Fruit fly (Drosophila melanogaster) whole organism, wandering third instar larva: ENCODE measurements around the gene CG13403.

Experiments
- Abd-B ChIP-seq: fragments of >200 bp; optimal IDR thresholded peaks from 2 replicates; lab custom pipeline; 2017; ENCODE audit warnings: missing biosample characterization, missing genetic modification characterization
- CG32264 ChIP-seq: fragments of 200-800 bp; sonication (Bioruptor generic); optimal IDR thresholded peaks from 2 replicates; lab custom pipeline; 2016; ENCODE audit warnings: missing biosample characterization, missing genetic modification characterization
- CG9705 ChIP-seq: fragments of 200-800 bp; sonication (Bioruptor generic); optimal IDR thresholded peaks from 2 replicates; lab custom pipeline; 2018; ENCODE audit warnings: missing biosample characterization, mild to moderate bottlenecking, missing genetic modification characterization
- CrebA ChIP-seq: fragments of 200-800 bp; sonication (Bioruptor generic); optimal IDR thresholded peaks from 2 replicates; lab custom pipeline; 2016; ENCODE audit warnings: missing biosample characterization, mild to moderate bottlenecking, missing genetic modification characterization, borderline replicate concordance
- Dfd ChIP-seq: fragments of >200 bp; optimal IDR thresholded peaks from 2 replicates; lab custom pipeline; 2017; ENCODE audit warnings: missing biosample characterization, missing genetic modification characterization
- Dif ChIP-seq: fragments of 200-275, 200-300 bp; sonication (Bioruptor generic); optimal IDR thresholded peaks from 2 replicates; lab custom pipeline; 2018; ENCODE audit warnings: missing biosample characterization, missing genetic modification characterization; ENCODE audit not compliant: partially characterized antibody
- GATAd ChIP-seq: sonication (Bioruptor generic); optimal IDR thresholded peaks from 2 replicates; lab custom pipeline; 2016; ENCODE audit warnings: missing biosample characterization, missing genetic modification characterization
- HLH106 ChIP-seq: fragments of 200-800 bp; optimal IDR thresholded peaks from 3 replicates; lab custom pipeline; 2019; ENCODE audit warnings: missing biosample characterization, mild to moderate bottlenecking, missing genetic modification characterization, moderate library complexity
- Hr78 ChIP-seq: fragments of >200 bp; optimal IDR thresholded peaks from 2 replicates; lab custom pipeline; 2017; ENCODE audit warnings: missing biosample characterization, missing genetic modification characterization
- Hr83 ChIP-seq: fragments of 200-300 bp; sonication (Bioruptor generic); optimal IDR thresholded peaks from 2 replicates; lab custom pipeline; 2016; ENCODE audit warnings: missing biosample characterization, mild to moderate bottlenecking, missing genetic modification characterization, moderate library complexity; ENCODE audit not compliant: poor library complexity, severe bottlenecking
- Jra ChIP-seq: sonication (Bioruptor generic); optimal IDR thresholded peaks from 2 replicates; lab custom pipeline; 2016; ENCODE audit warnings: missing biosample characterization, missing genetic modification characterization
- Mio ChIP-seq: sonication (Bioruptor generic); optimal IDR thresholded peaks from 2 replicates; lab custom pipeline; 2016; ENCODE audit warnings: missing biosample characterization, missing genetic modification characterization
- Myc ChIP-seq: fragments of >200 bp; optimal IDR thresholded peaks from 2 replicates; lab custom pipeline; 2017
- OdsH ChIP-seq: fragments of 200-800 bp; sonication (Bioruptor generic); optimal IDR thresholded peaks from 2 replicates; lab custom pipeline; 2016; ENCODE audit warnings: missing biosample characterization, mild to moderate bottlenecking, missing genetic modification characterization
- Rel ChIP-seq, 2 experiments: fragments of 200-800 bp; sonication (Bioruptor generic) in 1 of 2; optimal IDR thresholded peaks; 2 replicates in 1 of 2; 3 replicates in 1 of 2; lab custom pipeline; 2016 to 2019; ENCODE audit warnings: mild to moderate bottlenecking in 2 of 2, missing biosample characterization in 2 of 2, missing genetic modification characterization in 2 of 2, moderate library complexity in 1 of 2
- Sp1 ChIP-seq: fragments of 200-800 bp; sonication (Bioruptor generic); optimal IDR thresholded peaks from 3 replicates; lab custom pipeline; 2019; ENCODE audit warnings: missing biosample characterization, mild to moderate bottlenecking, missing genetic modification characterization, moderate library complexity
- Vsx2 ChIP-seq: fragments of 200-300, 225-300 bp; sonication (Bioruptor generic); optimal IDR thresholded peaks from 2 replicates; lab custom pipeline; 2018; ENCODE audit warnings: missing biosample characterization, missing genetic modification characterization; ENCODE audit not compliant: partially characterized antibody
- br ChIP-seq: fragments of 200-800 bp; sonication (Bioruptor generic); optimal IDR thresholded peaks from 2 replicates; lab custom pipeline; 2016; ENCODE audit warnings: missing biosample characterization, missing genetic modification characterization
- brk ChIP-seq: fragments of 200-800 bp; sonication (Bioruptor generic); optimal IDR thresholded peaks from 2 replicates; lab custom pipeline; 2016; ENCODE audit warnings: missing biosample characterization, mild to moderate bottlenecking, missing genetic modification characterization
- dl ChIP-seq, 2 experiments: fragments of 175-275, 200-275 bp in 1 of 2; fragments of 200-275 bp in 1 of 2; sonication (Bioruptor generic); optimal IDR thresholded peaks; lab custom pipeline; 2018; ENCODE audit warnings: mild to moderate bottlenecking in 2 of 2, missing biosample characterization in 2 of 2, missing genetic modification characterization in 2 of 2, moderate library complexity in 2 of 2; ENCODE audit not compliant: partially characterized antibody in 2 of 2, insufficient read depth in 1 of 2
- dmrt93B ChIP-seq: fragments of 200-800 bp; sonication (Bioruptor generic); optimal IDR thresholded peaks from 2 replicates; lab custom pipeline; 2018; ENCODE audit warnings: missing biosample characterization, mild to moderate bottlenecking, missing genetic modification characterization
- dsf ChIP-seq: sonication (Bioruptor generic); optimal IDR thresholded peaks from 2 replicates; lab custom pipeline; 2016; ENCODE audit warnings: missing biosample characterization, missing genetic modification characterization, borderline replicate concordance
- ey ChIP-seq: fragments of 200-800 bp; sonication (Bioruptor generic); optimal IDR thresholded peaks from 2 replicates; lab custom pipeline; 2016; ENCODE audit warnings: missing biosample characterization, missing genetic modification characterization
- foxo ChIP-seq, 2 experiments: fragments of 200-800 bp; sonication (Bioruptor generic); optimal IDR thresholded peaks; 2 replicates in 1 of 2; 3 replicates in 1 of 2; lab custom pipeline; 2016 to 2017; ENCODE audit warnings: missing biosample characterization in 2 of 2, missing genetic modification characterization in 2 of 2
- fru ChIP-seq: fragments of 200-800 bp; sonication (Bioruptor generic); optimal IDR thresholded peaks from 3 replicates; lab custom pipeline; 2016; ENCODE audit warnings: missing biosample characterization, mild to moderate bottlenecking, missing genetic modification characterization
- h ChIP-seq: fragments of 200-800 bp; sonication (Bioruptor generic); optimal IDR thresholded peaks from 3 replicates; lab custom pipeline; 2016; ENCODE audit warnings: missing biosample characterization, mild to moderate bottlenecking, missing genetic modification characterization
- lola ChIP-seq: fragments of >200 bp; optimal IDR thresholded peaks from 2 replicates; lab custom pipeline; 2017; ENCODE audit warnings: missing biosample characterization, missing genetic modification characterization
- pan ChIP-seq: fragments of >200 bp; optimal IDR thresholded peaks from 2 replicates; lab custom pipeline; 2017
- psq ChIP-seq: fragments of 200-800 bp; sonication (Bioruptor generic); optimal IDR thresholded peaks from 3 replicates; lab custom pipeline; 2017; ENCODE audit warnings: missing biosample characterization, mild to moderate bottlenecking, missing genetic modification characterization, moderate library complexity
- rgr ChIP-seq: fragments of 200-800 bp; sonication (Bioruptor generic); optimal IDR thresholded peaks from 3 replicates; lab custom pipeline; 2016; ENCODE audit warnings: missing biosample characterization, mild to moderate bottlenecking, missing genetic modification characterization
- sage ChIP-seq: fragments of 200-800 bp; sonication (Bioruptor generic); optimal IDR thresholded peaks from 2 replicates; lab custom pipeline; 2016; ENCODE audit warnings: missing biosample characterization, mild to moderate bottlenecking, missing genetic modification characterization
- sv ChIP-seq: fragments of 200-800 bp; sonication (Bioruptor generic); optimal IDR thresholded peaks from 3 replicates; lab custom pipeline; 2016; ENCODE audit warnings: missing biosample characterization, missing genetic modification characterization
- tai ChIP-seq: sonication (Bioruptor generic); optimal IDR thresholded peaks from 2 replicates; lab custom pipeline; 2016; ENCODE audit warnings: missing biosample characterization, missing genetic modification characterization
- usp ChIP-seq: fragments of >200 bp; optimal IDR thresholded peaks from 2 replicates; lab custom pipeline; 2017; ENCODE audit warnings: missing biosample characterization, missing genetic modification characterization
- woc ChIP-seq: sonication (Bioruptor generic); optimal IDR thresholded peaks from 2 replicates; lab custom pipeline; 2016; ENCODE audit warnings: missing biosample characterization, mild to moderate bottlenecking, missing genetic modification characterization

The CG13403 gene

DNA sequence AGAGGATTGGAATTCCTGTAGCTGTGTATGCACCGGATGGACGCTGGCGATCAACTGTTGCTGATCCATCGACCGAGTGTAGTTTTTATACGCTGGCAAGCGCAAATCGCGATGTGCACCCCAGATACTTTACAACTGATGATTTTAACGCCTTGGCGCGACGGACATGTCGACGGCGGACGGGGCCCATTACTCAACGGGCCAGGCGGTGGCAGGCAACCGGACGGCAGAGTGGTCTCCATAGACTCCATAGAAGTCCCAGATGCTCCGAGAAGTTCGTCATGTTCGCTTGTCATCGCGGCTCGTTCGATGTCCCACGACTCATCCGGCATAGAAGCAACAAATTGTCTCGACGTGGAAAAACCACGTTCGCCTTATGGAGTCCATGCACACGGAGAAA is at the start of gene CG13403:
CG13403 (minus strand) TSS at position 101 of the 400 bp plus-strand sequence.
- TF ChIP-seq CG32264 (GFP tag; lab: Kevin White, UChicago), result no peak
- no peak for TF ChIP-seq OdsH
- no peak for TF ChIP-seq pan (lab: Kevin White, UChicago)
- TF ChIP-seq CrebA (GFP tag; lab: Kevin White, UChicago), result no peak
- no peak for TF ChIP-seq dl (GFP tag; optimal IDR thresholded peaks at IDR 0.05; lab: Kevin White, UChicago; ENCODE audit: insufficient read depth in 1 of 2, partially characterized antibody in 2 of 2)
- TF ChIP-seq GATAd (GFP tag; lab: Kevin White, UChicago), result no peak
- no peak for TF ChIP-seq sage (GFP tag; lab: Kevin White, UChicago)
- no peak for TF ChIP-seq Mio (GFP tag; lab: Kevin White, UChicago)
- no peak for TF ChIP-seq sv (GFP tag; lab: Kevin White, UChicago)
- no peak for TF ChIP-seq usp (GFP tag; lab: Kevin White, UChicago)
- no peak for TF ChIP-seq Abd-B
- no peak for TF ChIP-seq HLH106 (tag; lab: Kevin White, UChicago)

DNA sequence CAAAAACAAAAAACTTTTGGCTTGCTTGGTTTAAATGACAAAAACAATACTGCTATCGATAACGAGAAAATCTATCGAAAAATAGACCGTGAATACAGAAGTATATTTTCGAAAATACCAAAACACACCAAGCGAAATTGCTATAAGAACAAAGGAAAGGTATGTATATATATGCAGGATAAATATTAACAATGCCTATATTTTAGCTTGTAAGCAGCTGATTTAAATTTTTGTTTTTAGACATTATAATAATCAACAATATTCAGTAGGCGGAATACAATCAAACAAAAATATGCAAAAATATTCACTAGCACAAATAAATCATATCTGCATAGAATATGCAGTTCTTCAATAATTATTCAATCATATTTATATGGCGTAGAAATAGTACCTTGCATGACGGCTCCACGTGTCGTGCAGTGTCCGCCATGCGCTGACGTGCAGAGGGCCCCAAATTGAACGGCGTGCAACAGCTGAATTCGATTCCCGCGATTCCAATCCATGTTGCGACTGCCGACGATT is 46.1 kb upstream of the CG13403 start, which contains the start of the genes Fbxl4 and Dus2:
Fbxl4 (minus strand) TSS at position 51 of the 522 bp plus-strand sequence.
Dus2 (plus strand) TSS at position 116 of the 522 bp plus-strand sequence.
- TF ChIP-seq ey (GFP tag; lab: Kevin White, UChicago), result peak; percentile 88
- TF ChIP-seq Vsx2 (GFP tag; lab: Kevin White, UChicago), result peak; percentile 99
- peak; percentile 90 for TF ChIP-seq woc
- TF ChIP-seq Mio (GFP tag; lab: Kevin White, UChicago), result peak; percentile 27
- TF ChIP-seq sv (GFP tag; lab: Kevin White, UChicago), result peak; percentile 94
- TF ChIP-seq usp (GFP tag; lab: Kevin White, UChicago), result no peak
- peak in 1 of 2 experiments; percentile 68 for TF ChIP-seq dl (GFP tag; optimal IDR thresholded peaks at IDR 0.05; lab: Kevin White, UChicago; ENCODE audit: insufficient read depth in 1 of 2, partially characterized antibody in 2 of 2)
- TF ChIP-seq OdsH, result peak; percentile 77
- no peak for TF ChIP-seq Rel (GFP tag; optimal IDR thresholded peaks at IDR 0.05; lab: Kevin White, UChicago)
- TF ChIP-seq Rel (tag; optimal IDR thresholded peaks at IDR 0.05; lab: Kevin White, UChicago), result peak; percentile 56
- peak; percentile 46 for TF ChIP-seq Myc (lab: Kevin White, UChicago)
- no peak for TF ChIP-seq Dfd (GFP tag; lab: Kevin White, UChicago)
- TF ChIP-seq pan (lab: Kevin White, UChicago), result no peak
- no peak for TF ChIP-seq Hr78
- peak; percentile 85 for TF ChIP-seq br (GFP tag; lab: Kevin White, UChicago)
- peak; percentile 80 for TF ChIP-seq Jra (GFP tag; lab: Kevin White, UChicago)
- TF ChIP-seq h (GFP tag; lab: Kevin White, UChicago), result peak; percentile 89
- peak; percentile 71 for TF ChIP-seq GATAd (GFP tag; lab: Kevin White, UChicago)
- peak; percentile 92 for TF ChIP-seq fru
- TF ChIP-seq lola (GFP tag; lab: Kevin White, UChicago), result no peak
- TF ChIP-seq rgr (GFP tag; lab: Kevin White, UChicago), result peak; percentile 85
- peak in 1 of 2 experiments; percentile 94 for TF ChIP-seq foxo (GFP tag; optimal IDR thresholded peaks at IDR 0.05; lab: Kevin White, UChicago)
- TF ChIP-seq Sp1 (GFP tag; lab: Kevin White, UChicago), result peak; percentile 70
- peak; percentile 82 for TF ChIP-seq psq (GFP tag; lab: Kevin White, UChicago)
- TF ChIP-seq HLH106 (tag; lab: Kevin White, UChicago), result peak; percentile 89
- peak; percentile 62 for TF ChIP-seq CG32264 (GFP tag; lab: Kevin White, UChicago)
- peak; percentile 86 for TF ChIP-seq dmrt93B (GFP tag; lab: Kevin White, UChicago)
- peak; percentile 88 for TF ChIP-seq CG9705
- no peak for TF ChIP-seq Hr83 (GFP tag; lab: Kevin White, UChicago)
- peak; percentile 98 for TF ChIP-seq Dif (GFP tag; lab: Kevin White, UChicago)
- no peak for TF ChIP-seq sage (GFP tag; lab: Kevin White, UChicago)
- no peak for TF ChIP-seq tai (GFP tag; lab: Kevin White, UChicago)

DNA sequence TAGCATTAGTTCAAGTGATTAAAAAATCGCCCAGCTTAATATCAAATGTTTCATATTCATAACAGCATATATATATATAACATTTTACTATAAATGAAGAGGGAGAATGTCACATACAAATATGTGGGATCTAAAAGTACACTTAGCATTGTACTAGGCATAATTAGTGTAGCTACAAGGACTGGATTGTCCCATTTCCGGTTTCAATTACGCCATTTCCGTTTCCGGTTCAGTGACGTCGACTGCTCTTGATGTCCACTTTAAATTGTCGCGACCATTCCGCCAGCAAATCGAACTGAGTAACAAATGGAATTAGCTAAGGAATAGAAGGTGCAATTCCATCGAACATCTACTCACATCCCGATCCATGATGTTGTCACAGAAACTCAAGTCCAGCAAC is 42.6 kb upstream of the CG13403 start:
- TF ChIP-seq CrebA (GFP tag; lab: Kevin White, UChicago), result no peak
- TF ChIP-seq OdsH, result no peak
- TF ChIP-seq dl (GFP tag; optimal IDR thresholded peaks at IDR 0.05; lab: Kevin White, UChicago; ENCODE audit: insufficient read depth in 1 of 2, partially characterized antibody in 2 of 2), result no peak
- TF ChIP-seq dsf (GFP tag; lab: Kevin White, UChicago), result no peak
- TF ChIP-seq Dif (GFP tag; lab: Kevin White, UChicago), result no peak
- no peak for TF ChIP-seq brk (GFP tag; lab: Kevin White, UChicago)
- no peak for TF ChIP-seq ey (GFP tag; lab: Kevin White, UChicago)
- TF ChIP-seq, all 38 proteins: peak for 0
